Worm (Caenorhabditis elegans) whole organism, midembryonic: Measurements from ENCODE around the gene acbp-3.

Experiments
- T22C8.4 ChIP-seq: fragments of 200-800 bp; sonication (Bioruptor generic); IDR thresholded peaks from 2 replicates; pipeline ENCODE4 v1.3.6; 2022; ENCODE audit warnings: missing genetic modification characterization, missing compliant biosample characterization
- cog-1 ChIP-seq: sonication (generic microtip); optimal IDR thresholded peaks from 2 replicates; lab custom pipeline; 2016; ENCODE audit warnings: missing genetic modification characterization, missing compliant biosample characterization
- flt-1 ChIP-seq: fragments of 200-800 bp; sonication (Bioruptor generic); IDR thresholded peaks from 2 replicates; pipeline ENCODE4 v1.3.6; 2022; ENCODE audit warnings: missing genetic modification characterization, missing compliant biosample characterization
- klf-2 ChIP-seq: fragments of 200-800 bp; sonication (Bioruptor generic); conservative IDR thresholded peaks from 2 replicates; pipeline ENCODE4 v1.3.6; 2022; ENCODE audit warnings: missing genetic modification reagents, missing genetic modification characterization, missing compliant biosample characterization
- med-1 ChIP-seq: sonication (generic microtip); optimal IDR thresholded peaks from 2 replicates; lab custom pipeline; 2017; ENCODE audit warnings: missing genetic modification characterization, mild to moderate bottlenecking, missing compliant biosample characterization, antibody characterized with exemption, missing genetic modification reagents; ENCODE audit not compliant: insufficient read depth
- ref-1 ChIP-seq: fragments of 200-800 bp; sonication (Bioruptor generic); conservative IDR thresholded peaks from 2 replicates; pipeline ENCODE4 v1.3.6; 2022; ENCODE audit warnings: missing genetic modification reagents, missing genetic modification characterization, missing compliant biosample characterization
- tab-1 ChIP-seq: fragments of 200-800 bp; sonication (Bioruptor generic); IDR thresholded peaks from 2 replicates; pipeline ENCODE4 v1.3.6; 2022; ENCODE audit warnings: missing genetic modification characterization, missing compliant biosample characterization
- ztf-23 ChIP-seq: fragments of 200-800 bp; sonication (Bioruptor generic); IDR thresholded peaks from 2 replicates; pipeline ENCODE4 v1.3.6; 2022; ENCODE audit warnings: missing genetic modification reagents, missing genetic modification characterization, missing compliant biosample characterization
- ztf-29 ChIP-seq: fragments of 200-800 bp; sonication (Bioruptor generic); IDR thresholded peaks from 2 replicates; pipeline ENCODE4 v1.3.6; 2022; ENCODE audit warnings: missing genetic modification reagents, missing genetic modification characterization, missing compliant biosample characterization

The acbp-3 gene

DNA sequence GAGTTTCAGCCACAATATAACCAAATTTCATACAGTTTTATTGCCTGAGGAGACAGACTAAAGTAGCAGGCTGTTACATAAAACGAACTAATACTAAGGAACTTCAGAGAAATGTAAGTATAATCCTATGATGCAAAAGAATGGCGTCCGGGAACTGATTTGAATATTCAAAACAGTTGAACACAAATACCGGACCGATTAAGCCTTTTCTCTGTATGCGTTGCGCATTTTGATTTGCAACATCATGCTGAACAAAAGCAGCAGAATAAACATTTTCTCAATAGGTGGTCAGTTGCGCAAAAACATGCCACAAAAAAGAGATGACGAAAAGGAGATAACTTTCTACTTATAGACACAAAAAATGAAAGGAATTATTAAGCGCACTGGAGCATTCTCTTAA is 21.0 kb downstream of the acbp-3 start:
- TF ChIP-seq ztf-23 (GFP tag; lab: Robert Waterston, UW) (no peak), med-1 (no peak), tab-1 (GFP tag; lab: Robert Waterston, UW) (no peak), flt-1 (GFP tag; lab: Robert Waterston, UW) (no peak), T22C8.4 (GFP tag; lab: Robert Waterston, UW) (no peak), ref-1 (no peak), ztf-29 (no peak), cog-1 (tag; lab: Kevin White, UChicago) (no peak), klf-2 (GFP tag; lab: Robert Waterston, UW) (no peak)

DNA sequence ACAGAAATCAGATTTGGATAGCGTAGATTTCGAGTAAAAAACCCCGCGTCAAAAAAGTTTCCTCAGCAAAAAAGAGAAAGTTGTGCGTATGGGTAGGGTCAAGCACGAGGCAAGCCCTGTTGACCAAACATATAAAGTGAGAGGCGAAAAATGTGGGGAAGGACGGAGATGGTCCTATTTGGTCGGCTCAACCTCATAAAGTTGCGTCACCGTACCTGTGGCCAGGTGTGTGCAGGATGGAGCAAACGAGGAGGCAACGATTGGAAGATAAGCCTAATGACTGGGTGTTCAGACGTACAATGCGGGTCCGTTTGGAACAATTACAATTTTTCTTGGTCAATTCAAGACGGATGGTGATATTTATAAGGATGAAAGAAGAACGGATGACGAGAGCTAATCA is 24.1 kb downstream of the acbp-3 start:
- TF ChIP-seq tab-1 (GFP tag; lab: Robert Waterston, UW): no peak
- no peak for TF ChIP-seq ztf-29
- no peak for TF ChIP-seq flt-1 (GFP tag; lab: Robert Waterston, UW)
- TF ChIP-seq ref-1: no peak
- no peak for TF ChIP-seq med-1
- no peak for TF ChIP-seq klf-2 (GFP tag; lab: Robert Waterston, UW)
- no peak for TF ChIP-seq cog-1 (tag; lab: Kevin White, UChicago)
- no peak for TF ChIP-seq T22C8.4 (GFP tag; lab: Robert Waterston, UW)
- no peak for TF ChIP-seq ztf-23 (GFP tag; lab: Robert Waterston, UW)

DNA sequence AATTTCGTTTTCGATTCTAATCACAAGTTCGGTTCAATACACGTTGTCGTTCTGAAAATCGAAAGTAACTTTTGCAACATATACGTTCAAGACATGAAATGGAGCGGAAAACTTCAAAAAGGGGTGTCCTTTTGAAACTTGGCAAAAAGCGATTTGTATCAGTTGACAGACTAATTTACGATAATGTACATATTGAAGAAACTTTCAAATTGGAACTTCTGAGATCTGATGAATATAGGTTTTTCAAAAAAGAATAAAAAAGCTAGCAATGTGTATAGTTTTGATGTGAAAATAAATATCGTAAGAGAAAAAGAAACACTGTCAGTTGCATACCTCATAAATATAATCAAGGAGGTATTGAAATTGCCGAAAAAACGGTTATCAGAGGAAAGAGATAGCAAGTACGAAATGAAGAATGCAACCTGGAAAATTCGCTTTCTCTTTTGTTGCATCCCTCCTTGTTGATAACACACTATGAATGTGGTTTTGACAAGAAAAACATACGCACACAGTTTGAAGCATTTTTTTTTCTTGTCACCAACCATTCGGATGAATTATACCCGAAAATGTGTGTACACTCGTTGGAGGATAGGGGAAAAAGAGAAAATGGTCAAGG is 26.0 kb downstream of the acbp-3 start, which contains the start of gene dgn-1:
Gene dgn-1, minus strand, starts transcription at position 51 of the 616 bp plus-strand sequence.
- TF ChIP-seq ref-1: no peak
- no peak for TF ChIP-seq tab-1 (GFP tag; lab: Robert Waterston, UW)
- TF ChIP-seq ztf-23 (GFP tag; lab: Robert Waterston, UW): no peak
- TF ChIP-seq ztf-29: no peak
- no peak for TF ChIP-seq flt-1 (GFP tag; lab: Robert Waterston, UW)

DNA sequence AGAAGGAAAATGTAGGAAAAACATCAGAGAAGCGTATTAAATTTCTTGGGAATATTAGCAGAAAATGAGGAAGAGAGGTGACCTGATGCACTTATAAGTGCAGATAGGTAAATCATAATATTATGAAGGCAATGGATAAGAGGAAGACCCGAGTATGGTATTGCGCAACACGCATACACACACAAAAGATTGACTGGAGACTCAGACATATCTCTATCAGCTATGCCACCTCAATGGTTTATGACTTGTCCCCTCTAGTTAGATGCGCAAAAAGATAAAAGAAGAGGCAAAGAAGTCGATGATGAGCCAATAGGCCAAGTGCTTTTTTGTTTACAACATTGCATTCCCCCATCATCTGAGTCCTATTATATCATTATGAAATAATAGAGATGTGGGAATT is 29.0 kb downstream of the acbp-3 start:
- TF ChIP-seq tab-1 (GFP tag; lab: Robert Waterston, UW) (no peak), ref-1 (no peak), ztf-23 (GFP tag; lab: Robert Waterston, UW) (no peak), cog-1 (tag; lab: Kevin White, UChicago) (no peak), klf-2 (GFP tag; lab: Robert Waterston, UW) (no peak), flt-1 (GFP tag; lab: Robert Waterston, UW) (no peak), ztf-29 (no peak), med-1 (no peak), T22C8.4 (GFP tag; lab: Robert Waterston, UW) (no peak)

DNA sequence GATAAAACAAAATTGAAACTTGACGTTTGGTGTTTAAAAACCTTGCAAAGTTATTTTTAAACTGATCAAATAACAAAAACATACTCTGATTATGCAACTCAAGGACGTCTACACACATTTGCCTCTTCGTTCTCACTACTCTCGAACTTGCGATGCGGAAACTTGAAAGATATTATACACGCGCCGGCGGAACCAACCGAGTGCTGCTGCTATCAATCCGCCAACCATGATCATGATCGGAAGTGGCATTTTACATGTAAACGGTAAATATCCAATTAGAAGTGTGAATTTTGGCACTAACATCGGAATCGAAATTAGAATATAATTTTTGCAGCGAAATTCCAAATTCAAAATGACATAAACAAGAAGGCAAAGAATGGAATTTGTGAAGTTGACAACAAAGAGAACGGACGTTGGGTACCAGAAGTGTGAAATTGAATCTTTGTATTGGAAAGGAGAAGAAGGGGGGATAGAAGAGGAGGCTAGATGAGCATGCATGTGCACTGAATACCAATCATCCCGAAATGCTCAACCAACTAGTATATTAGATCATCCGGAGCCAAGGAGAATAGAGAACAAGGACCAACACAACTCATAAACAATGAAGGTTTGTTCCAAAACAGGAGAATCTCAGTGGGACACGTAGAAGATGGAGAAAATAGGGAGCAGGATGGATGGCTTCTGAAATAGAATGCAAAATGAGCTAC is 30.4 kb downstream of the acbp-3 start:
- TF ChIP-seq med-1 (no peak), cog-1 (tag; lab: Kevin White, UChicago) (no peak), ref-1 (no peak), klf-2 (GFP tag; lab: Robert Waterston, UW) (no peak), T22C8.4 (GFP tag; lab: Robert Waterston, UW) (no peak), ztf-23 (GFP tag; lab: Robert Waterston, UW) (no peak), ztf-29 (no peak), flt-1 (GFP tag; lab: Robert Waterston, UW) (no peak), tab-1 (GFP tag; lab: Robert Waterston, UW) (no peak)

DNA sequence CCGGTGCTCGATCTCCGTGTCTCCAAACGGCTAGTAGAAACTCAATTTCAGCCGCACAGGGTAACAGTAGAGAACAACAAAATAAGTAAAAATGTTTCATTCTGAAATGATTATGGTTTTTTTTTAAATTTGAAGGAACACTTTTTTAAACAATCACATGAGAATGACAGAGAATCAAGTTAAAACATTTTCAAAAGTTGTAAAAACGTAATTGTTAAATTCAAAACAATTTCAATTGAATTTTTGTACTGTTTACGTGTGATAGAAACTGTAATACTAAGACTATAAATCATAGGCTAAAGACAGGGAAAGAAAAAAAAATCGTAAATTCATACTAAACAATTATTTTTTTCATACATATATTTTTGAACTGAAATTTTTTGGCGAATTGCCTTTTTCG is 38.2 kb downstream of the acbp-3 start, which contains the start of gene pho-7:
Gene pho-7, minus strand, starts transcription at position 101 of the 400 bp plus-strand sequence.
- TF ChIP-seq flt-1 (GFP tag; lab: Robert Waterston, UW) (no peak), tab-1 (GFP tag; lab: Robert Waterston, UW) (no peak)

DNA sequence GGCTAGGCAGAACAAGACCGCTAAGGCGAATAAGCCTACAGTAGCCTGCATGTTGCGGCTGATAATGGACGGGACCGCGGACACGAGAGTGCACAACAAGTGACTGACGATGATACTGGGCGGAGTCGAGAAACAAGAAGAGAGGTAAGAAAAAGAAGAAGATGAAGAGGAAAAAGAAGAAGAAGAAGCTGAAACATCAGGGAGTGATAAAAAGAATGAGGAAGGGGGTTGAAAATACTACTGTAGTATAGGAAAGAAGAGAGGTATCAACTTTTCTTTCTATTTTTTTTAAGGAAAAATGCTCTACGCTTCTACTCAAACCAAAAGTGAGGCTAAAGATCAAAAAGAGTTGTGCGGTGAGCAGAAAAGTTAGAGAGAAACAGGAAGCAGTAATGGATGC is 45.8 kb downstream of the acbp-3 start, which contains the start of gene T21B6.3:
Gene T21B6.3, minus strand, starts transcription at position 101 of the 400 bp plus-strand sequence.
- TF ChIP-seq ztf-29 (no peak), ztf-23 (GFP tag; lab: Robert Waterston, UW) (no peak), klf-2 (GFP tag; lab: Robert Waterston, UW) (no peak), flt-1 (GFP tag; lab: Robert Waterston, UW) (no peak), T22C8.4 (GFP tag; lab: Robert Waterston, UW) (no peak), cog-1 (tag; lab: Kevin White, UChicago) (no peak), ref-1 (no peak), med-1 (no peak), tab-1 (GFP tag; lab: Robert Waterston, UW) (no peak)

DNA sequence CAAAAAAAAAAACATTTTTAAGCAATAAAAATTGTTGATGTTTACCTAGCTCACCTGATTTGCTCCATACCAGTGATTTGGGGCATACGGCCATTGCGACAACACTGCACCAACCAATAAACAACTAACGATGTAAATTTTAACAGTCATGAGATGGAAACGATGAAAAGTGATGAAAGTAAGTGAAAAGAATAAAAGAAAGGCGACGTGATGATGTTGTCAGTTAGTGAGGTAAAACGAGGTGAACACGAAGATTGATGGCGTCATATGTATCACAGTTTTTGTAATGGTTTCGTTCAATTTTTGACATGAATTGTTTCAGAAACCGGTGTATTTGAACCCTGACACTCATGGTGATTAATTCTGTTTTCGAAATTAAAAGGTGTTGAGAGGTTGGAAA is 48.1 kb downstream of the acbp-3 start, which contains the start of gene K09C8.7:
Gene K09C8.7, minus strand, starts transcription at position 226 of the 400 bp plus-strand sequence.
- TF ChIP-seq ztf-29: no peak
- TF ChIP-seq ref-1: no peak
- TF ChIP-seq ztf-23 (GFP tag; lab: Robert Waterston, UW): no peak
- TF ChIP-seq med-1: no peak
- no peak for TF ChIP-seq cog-1 (tag; lab: Kevin White, UChicago)
- no peak for TF ChIP-seq klf-2 (GFP tag; lab: Robert Waterston, UW)
- TF ChIP-seq flt-1 (GFP tag; lab: Robert Waterston, UW): no peak
- TF ChIP-seq tab-1 (GFP tag; lab: Robert Waterston, UW): no peak
- no peak for TF ChIP-seq T22C8.4 (GFP tag; lab: Robert Waterston, UW)

DNA sequence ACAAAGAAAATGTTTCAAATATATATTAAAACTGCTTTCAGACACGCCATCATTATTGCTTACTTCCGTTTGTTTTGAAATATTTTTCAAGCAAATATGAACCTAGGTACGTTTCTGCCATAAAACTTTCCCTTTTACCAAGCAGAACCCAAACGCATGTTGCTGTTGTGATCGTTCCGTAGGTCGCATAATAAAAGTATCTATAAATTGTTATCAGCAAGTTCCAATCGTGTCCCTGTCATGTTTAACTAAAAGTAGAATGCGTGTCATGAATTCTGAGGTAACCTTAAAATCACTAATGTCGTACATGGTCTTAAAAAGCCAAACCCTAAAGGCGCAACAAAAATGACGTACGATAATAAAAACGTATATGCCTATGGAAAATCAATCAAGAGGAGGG is 48.9 kb downstream of the acbp-3 start:
- no peak for TF ChIP-seq flt-1 (GFP tag; lab: Robert Waterston, UW)
- TF ChIP-seq cog-1 (tag; lab: Kevin White, UChicago): no peak
- TF ChIP-seq ztf-23 (GFP tag; lab: Robert Waterston, UW): no peak
- no peak for TF ChIP-seq ref-1
- TF ChIP-seq klf-2 (GFP tag; lab: Robert Waterston, UW): no peak
- no peak for TF ChIP-seq T22C8.4 (GFP tag; lab: Robert Waterston, UW)
- no peak for TF ChIP-seq ztf-29
- TF ChIP-seq med-1: no peak
- no peak for TF ChIP-seq tab-1 (GFP tag; lab: Robert Waterston, UW)
